Fruit fly (Drosophila melanogaster): ENCODE data around the gene GCC185.

DNA sequence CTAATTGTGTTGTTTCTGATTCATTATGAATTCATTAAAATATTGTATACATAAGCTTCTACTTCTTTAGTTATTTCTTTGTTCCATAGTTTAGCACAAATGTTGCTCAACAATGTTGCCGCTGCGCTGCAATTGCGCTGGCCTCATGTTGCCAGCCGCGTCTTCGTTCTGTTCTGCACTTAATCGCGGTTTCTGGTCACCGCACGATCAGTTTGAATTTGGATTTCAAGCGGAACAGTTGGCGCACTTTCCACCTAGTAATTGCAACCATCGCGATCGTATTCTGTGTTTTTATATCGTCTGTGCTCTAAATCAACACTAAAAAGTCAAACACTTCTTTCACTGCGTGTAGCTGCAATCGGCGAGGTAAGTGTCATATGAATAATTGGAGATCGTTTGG lies 11.5 kb upstream of the GCC185 start, which contains the start of gene Ect3:
- TF ChIP-seq phol (tag; optimal IDR thresholded peaks at IDR 0.05) (no peak), CG11398 (GFP tag; optimal IDR thresholded peaks at IDR 0.05) (no peak), CG7963 (GFP tag; IDR thresholded peaks at IDR 0.05; ENCODE audit: partially characterized antibody) (no peak)

All from whole organism, embryonic.